Fruit fly (Drosophila melanogaster) whole organism, embryonic: Measurements from ENCODE around the gene CG7564.

ENCODE experiments used
- Asciz ChIP-seq: fragments of 200-800 bp; sonication (Bioruptor generic); optimal IDR thresholded peaks from 2 replicates; lab custom pipeline; 2017; ENCODE audit warnings: missing biosample characterization, mild to moderate bottlenecking, missing genetic modification characterization, missing genetic modification reagents
- B-H1 ChIP-seq: fragments of 200-800 bp; sonication (Bioruptor generic); IDR thresholded peaks from 3 replicates; pipeline ENCODE4 v1.3.6; 2022; ENCODE audit warnings: missing biosample characterization, missing genetic modification characterization
- BEAF-32 ChIP-seq: fragments of 200-800 bp; sonication (Bioruptor generic); optimal IDR thresholded peaks from 3 replicates; lab custom pipeline; 2017; ENCODE audit warnings: missing biosample characterization, missing genetic modification characterization, mild to moderate bottlenecking, moderate library complexity, missing genetic modification reagents
- Bteb2 ChIP-seq: fragments of 200-800 bp; sonication (Bioruptor generic); optimal IDR thresholded peaks from 2 replicates; lab custom pipeline; 2016; ENCODE audit warnings: missing biosample characterization, missing genetic modification characterization
- CG10431 ChIP-seq: fragments of 200-800 bp; sonication (Bioruptor generic); optimal IDR thresholded peaks from 3 replicates; lab custom pipeline; 2018; ENCODE audit warnings: missing biosample characterization, mild to moderate bottlenecking, missing genetic modification characterization
- CG12391 ChIP-seq: fragments of 200-800 bp; sonication (Bioruptor generic); optimal IDR thresholded peaks from 3 replicates; lab custom pipeline; 2018; ENCODE audit warnings: missing biosample characterization, mild to moderate bottlenecking, missing genetic modification characterization, moderate library complexity
- CG14014 ChIP-seq: fragments of 200-800 bp; sonication (Bioruptor generic); IDR thresholded peaks from 2 replicates; pipeline ENCODE4 v1.3.6; 2022; ENCODE audit warnings: missing biosample characterization, missing genetic modification characterization
- CG14050 ChIP-seq: fragments of 200-800 bp; sonication (Bioruptor generic); IDR thresholded peaks from 3 replicates; pipeline ENCODE4 v1.3.6; 2022; ENCODE audit warnings: missing biosample characterization, missing genetic modification characterization
- CG15269 ChIP-seq: fragments of 200-800 bp; sonication (Bioruptor generic); optimal IDR thresholded peaks from 2 replicates; lab custom pipeline; 2018; ENCODE audit warnings: missing biosample characterization, mild to moderate bottlenecking, missing genetic modification characterization, moderate library complexity
- CG18764 ChIP-seq: fragments of 200-800 bp; sonication (Bioruptor generic); optimal IDR thresholded peaks from 3 replicates; lab custom pipeline; 2016; ENCODE audit warnings: missing biosample characterization, missing genetic modification characterization
- CG2129 ChIP-seq: fragments of 200-800 bp; sonication (Bioruptor generic); IDR thresholded peaks from 2 replicates; pipeline ENCODE4 v1.3.6; 2022; ENCODE audit warnings: missing biosample characterization, missing genetic modification characterization; ENCODE audit not compliant: partially characterized antibody
- CG31441 ChIP-seq: fragments of 200-800 bp; sonication (Bioruptor generic); IDR thresholded peaks from 2 replicates; pipeline ENCODE4 v1.3.6; 2022; ENCODE audit warnings: missing biosample characterization, missing genetic modification characterization
- CG9932 ChIP-seq: fragments of 200-800 bp; sonication (Bioruptor generic); IDR thresholded peaks from 2 replicates; pipeline ENCODE4 v1.3.6; 2022; ENCODE audit warnings: missing biosample characterization, missing genetic modification characterization
- Drgx ChIP-seq: fragments of 200-800 bp; sonication (Bioruptor generic); IDR thresholded peaks from 2 replicates; pipeline ENCODE4 v1.3.6; 2022; ENCODE audit warnings: missing biosample characterization, missing genetic modification characterization
- E2f1 ChIP-seq: fragments of 200-800 bp; sonication (Bioruptor generic); IDR thresholded peaks from 2 replicates; pipeline ENCODE4 v1.3.6; 2022; ENCODE audit warnings: missing biosample characterization, missing genetic modification characterization
- Fer2 ChIP-seq: fragments of 200-800 bp; sonication (Bioruptor generic); optimal IDR thresholded peaks from 2 replicates; lab custom pipeline; 2018; ENCODE audit warnings: missing biosample characterization, mild to moderate bottlenecking, missing genetic modification characterization, moderate library complexity
- Hr3 ChIP-seq: fragments of 200-800 bp; sonication (Bioruptor generic); optimal IDR thresholded peaks from 3 replicates; lab custom pipeline; 2016; ENCODE audit warnings: missing biosample characterization, missing genetic modification characterization
- Hr51 ChIP-seq, 2 experiments: fragments of 200-800 bp; sonication (Bioruptor generic); optimal IDR thresholded peaks; 2 replicates in 1 of 2; 3 replicates in 1 of 2; lab custom pipeline; 2016 to 2018; ENCODE audit warnings: missing biosample characterization in 2 of 2, missing genetic modification characterization in 2 of 2, mild to moderate bottlenecking in 1 of 2, moderate library complexity in 1 of 2
- Hsf ChIP-seq: fragments of 200-800 bp; sonication (Bioruptor generic); optimal IDR thresholded peaks from 3 replicates; lab custom pipeline; 2016; ENCODE audit warnings: missing biosample characterization, missing genetic modification characterization
- PHDP ChIP-seq: fragments of 200-800 bp; sonication (Bioruptor generic); optimal IDR thresholded peaks from 3 replicates; lab custom pipeline; 2018; ENCODE audit warnings: missing biosample characterization, mild to moderate bottlenecking, missing genetic modification characterization, moderate library complexity
- Sox102F ChIP-seq: fragments of 200-800 bp; sonication (Bioruptor generic); optimal IDR thresholded peaks from 2 replicates; lab custom pipeline; 2018; ENCODE audit warnings: missing biosample characterization, mild to moderate bottlenecking, missing genetic modification characterization, moderate library complexity
- Ssrp ChIP-seq: fragments of 200-800 bp; sonication (Bioruptor generic); optimal IDR thresholded peaks from 2 replicates; lab custom pipeline; 2018; ENCODE audit warnings: missing biosample characterization, mild to moderate bottlenecking, missing genetic modification characterization, moderate library complexity
- Vsx1 ChIP-seq: fragments of 200-800 bp; sonication (Bioruptor generic); optimal IDR thresholded peaks from 2 replicates; lab custom pipeline; 2017; ENCODE audit warnings: missing biosample characterization, mild to moderate bottlenecking, missing genetic modification characterization, missing genetic modification reagents
- bbx ChIP-seq: fragments of 200-800 bp; sonication (Bioruptor generic); IDR thresholded peaks from 2 replicates; pipeline ENCODE4 v1.3.6; 2022; ENCODE audit warnings: missing biosample characterization, missing genetic modification characterization; ENCODE audit not compliant: partially characterized antibody
- bsh ChIP-seq, 2 experiments: fragments of 200-800 bp; sonication (Bioruptor generic); optimal IDR thresholded peaks; 2 replicates each; lab custom pipeline; 2017 to 2018; ENCODE audit warnings: mild to moderate bottlenecking in 2 of 2, missing biosample characterization in 2 of 2, missing genetic modification characterization in 2 of 2, moderate library complexity in 1 of 2
- corto ChIP-seq: fragments of 200-800 bp; sonication (Bioruptor generic); optimal IDR thresholded peaks from 2 replicates; lab custom pipeline; 2016; ENCODE audit warnings: missing biosample characterization, mild to moderate bottlenecking, missing genetic modification characterization, moderate library complexity
- ems ChIP-seq: fragments of 200-800 bp; sonication (Bioruptor generic); optimal IDR thresholded peaks from 3 replicates; lab custom pipeline; 2016; ENCODE audit warnings: missing biosample characterization, missing genetic modification characterization
- grau ChIP-seq: fragments of 200-800 bp; optimal IDR thresholded peaks from 3 replicates; lab custom pipeline; 2019; ENCODE audit warnings: missing biosample characterization, mild to moderate bottlenecking, missing genetic modification characterization, moderate library complexity
- gt ChIP-seq: fragments of 200-800 bp; sonication (Bioruptor generic); IDR thresholded peaks from 2 replicates; pipeline ENCODE4 v1.3.6; 2022; ENCODE audit warnings: missing biosample characterization, missing genetic modification characterization
- h ChIP-seq: fragments of >200 bp; optimal IDR thresholded peaks from 2 replicates; lab custom pipeline; 2017
- hb ChIP-seq: fragments of 200-800 bp; sonication (Bioruptor generic); IDR thresholded peaks from 3 replicates; pipeline ENCODE4 v1.3.6; 2022; ENCODE audit warnings: missing biosample characterization, missing genetic modification characterization; ENCODE audit not compliant: partially characterized antibody
- jigr1 ChIP-seq: fragments of 200-800 bp; sonication (Bioruptor generic); IDR thresholded peaks from 3 replicates; pipeline ENCODE4 v1.3.6; 2022; ENCODE audit warnings: missing biosample characterization, missing genetic modification characterization
- lbe ChIP-seq: fragments of 200-800 bp; sonication (Bioruptor generic); optimal IDR thresholded peaks from 2 replicates; lab custom pipeline; 2016; ENCODE audit warnings: missing biosample characterization, mild to moderate bottlenecking, missing genetic modification characterization
- otp ChIP-seq: fragments of 200-800 bp; sonication (Bioruptor generic); IDR thresholded peaks from 3 replicates; pipeline ENCODE4, ENCODE4 v1.3.6; 2022; ENCODE audit warnings: missing biosample characterization, missing genetic modification characterization
- prd ChIP-seq, 3 experiments: fragments of >200 bp in 2 of 3; fragments of 200-800 bp in 1 of 3; sonication (Bioruptor generic) in 1 of 3; optimal IDR thresholded peaks in 2 of 3; IDR thresholded peaks in 1 of 3; 2 replicates in 2 of 3; 3 replicates in 1 of 3; pipeline versions ENCODE4 v1.3.6 to Lab custom; 2017 to 2022; ENCODE audit warnings: missing biosample characterization in 1 of 3, missing genetic modification characterization in 1 of 3
- rib ChIP-seq: fragments of 200-800 bp; sonication (Bioruptor generic); IDR thresholded peaks from 2 replicates; pipeline ENCODE4 v1.3.6; 2022; ENCODE audit warnings: missing biosample characterization, missing genetic modification characterization
- sens ChIP-seq: fragments of 200-800 bp; sonication (Bioruptor generic); peaks from one replicate; lab custom pipeline; 2016; ENCODE audit warnings: missing biosample characterization, missing genetic modification characterization
- sens-2 ChIP-seq: fragments of 200-800 bp; sonication (Bioruptor generic); IDR thresholded peaks from 2 replicates; pipeline ENCODE4 v1.3.6; 2022; ENCODE audit warnings: missing biosample characterization, missing genetic modification characterization
- sima ChIP-seq: fragments of 200-800 bp; sonication (Bioruptor generic); optimal IDR thresholded peaks from 2 replicates; lab custom pipeline; 2016; ENCODE audit warnings: missing biosample characterization, missing genetic modification characterization
- sisA ChIP-seq: fragments of 200-800 bp; sonication (Bioruptor generic); IDR thresholded peaks from 2 replicates; pipeline ENCODE4 v1.3.6; 2022; ENCODE audit warnings: missing biosample characterization, missing genetic modification characterization
- slbo ChIP-seq: fragments of 200-800 bp; sonication (Bioruptor generic); IDR thresholded peaks from 2 replicates; pipeline ENCODE4 v1.3.6; 2022; ENCODE audit warnings: missing biosample characterization, missing genetic modification characterization
- sug ChIP-seq: fragments of 200-800 bp; optimal IDR thresholded peaks from 2 replicates; lab custom pipeline; 2019; ENCODE audit warnings: missing biosample characterization, mild to moderate bottlenecking, missing genetic modification characterization, moderate library complexity
- tll ChIP-seq, 2 experiments: fragments of 200-800 bp in 1 of 2; fragments of >200 bp in 1 of 2; sonication (Bioruptor generic) in 1 of 2; optimal IDR thresholded peaks; 2 replicates each; lab custom pipeline; 2017 to 2019; ENCODE audit warnings: missing biosample characterization in 2 of 2, missing genetic modification characterization in 2 of 2, mild to moderate bottlenecking in 1 of 2, moderate library complexity in 1 of 2
- wek ChIP-seq: fragments of 200-800 bp; sonication (Bioruptor generic); optimal IDR thresholded peaks from 3 replicates; lab custom pipeline; 2018; ENCODE audit warnings: missing biosample characterization, mild to moderate bottlenecking, missing genetic modification characterization, moderate library complexity
- zfh1 ChIP-seq: fragments of 200-800 bp; sonication (Bioruptor generic); IDR thresholded peaks from 3 replicates; pipeline ENCODE4 v1.3.6; 2022; ENCODE audit warnings: missing biosample characterization, missing genetic modification characterization

CG7564 gene

dm6 chr3L:17502235-17502634, 11.9 kb upstream of the CG7564 start:
- TF ChIP-seq Sox102F (GFP tag; lab: Kevin White, UChicago) (peak; percentile 3), slbo (peak; percentile 21; the same call in 1 of the 2 replicates), E2f1 (GFP tag; lab: Robert Waterston, UW) (no peak), gt (no peak), Drgx (GFP tag; lab: Robert Waterston, UW) (peak; percentile 60), hb (GFP tag; lab: Robert Waterston, UW) (no peak), corto (GFP tag; lab: Kevin White, UChicago) (peak; percentile 53), zfh1 (GFP tag; lab: Robert Waterston, UW) (0 out of 3 replicates have a peak, but pooled peaks have one; percentile 41), lbe (GFP tag; lab: Kevin White, UChicago) (peak; percentile 77), B-H1 (GFP tag; lab: Robert Waterston, UW) (no peak), sens (GFP tag; lab: Kevin White, UChicago) (peak; percentile 79)
- TF ChIP-seq, all 482 proteins: peak for 7

DNA sequence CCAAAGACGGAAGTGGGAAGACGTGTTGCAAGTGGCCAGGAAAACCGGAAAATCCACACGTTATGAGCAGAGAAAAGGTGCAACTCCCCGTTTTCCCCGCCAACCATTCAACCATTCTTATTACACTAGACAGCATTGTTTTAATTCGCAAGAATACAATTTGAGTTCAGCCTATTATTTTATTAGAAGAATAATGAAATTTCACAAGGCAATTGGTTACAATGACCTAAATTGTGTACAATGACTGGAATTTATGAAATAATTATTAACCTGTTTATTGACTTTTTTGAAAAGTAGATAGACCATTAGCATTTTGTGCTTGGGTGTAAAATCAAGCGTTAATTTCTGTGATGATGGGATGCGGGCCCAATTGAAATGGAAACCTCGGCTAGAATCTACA, 9.6 kb upstream of the CG7564 start:
- TF ChIP-seq sisA, result no peak
- TF ChIP-seq CG10431 (GFP tag; lab: Kevin White, UChicago), result no peak
- peak; percentile 41; the same call in 1 of the 2 replicates for TF ChIP-seq Drgx (GFP tag; lab: Robert Waterston, UW)
- TF ChIP-seq bsh (GFP tag; optimal IDR thresholded peaks at IDR 0.05; lab: Kevin White, UChicago), result peak in 1 of 2 experiments; percentile 44
- TF ChIP-seq CG2129 (GFP tag; lab: Robert Waterston, UW), result no peak

DNA sequence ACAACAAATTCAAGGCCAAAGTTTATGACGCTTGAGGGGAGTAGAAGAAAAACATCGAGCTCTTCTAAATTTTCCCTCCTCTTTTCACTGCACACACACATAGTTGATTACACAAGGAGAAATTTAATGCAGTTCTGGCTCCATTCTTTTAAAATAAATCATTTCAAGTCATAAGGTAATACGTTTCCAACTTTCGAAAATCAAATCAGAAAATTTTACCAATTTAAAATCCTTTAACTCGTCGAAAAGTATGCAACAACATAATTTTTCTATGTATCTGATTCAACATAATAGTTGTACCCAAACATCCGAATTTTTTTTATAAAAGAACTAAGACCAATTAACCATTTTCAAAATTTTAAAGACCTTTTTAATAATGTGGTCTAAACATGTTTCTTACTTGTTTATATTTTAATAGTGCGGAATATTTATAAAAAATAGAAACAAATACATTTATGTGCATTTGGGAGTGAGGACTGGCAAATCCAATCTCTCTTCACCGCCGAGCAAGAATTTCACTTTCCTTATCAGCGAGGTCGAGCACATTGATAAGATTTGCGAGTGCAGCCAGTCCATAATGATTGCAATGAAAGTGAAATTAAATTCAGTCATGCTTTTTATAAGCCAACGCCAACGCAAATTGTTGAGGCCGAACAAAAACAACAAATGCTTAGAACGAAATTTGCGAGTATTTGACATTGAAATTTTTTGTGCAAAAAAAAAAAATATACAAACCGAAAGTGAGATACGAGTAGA, 7.9 kb upstream of the CG7564 start:
- TF ChIP-seq Hsf (GFP tag; lab: Kevin White, UChicago) (peak; percentile 11), wek (GFP tag; lab: Kevin White, UChicago) (no peak), Vsx1 (no peak), Bteb2 (GFP tag; lab: Kevin White, UChicago) (no peak), prd (optimal IDR thresholded peaks at IDR 0.05; lab: Kevin White, UChicago) (no peak), prd (GFP tag; IDR thresholded peaks at IDR 0.05; lab: Robert Waterston, UW) (no peak), CG14014 (GFP tag; lab: Robert Waterston, UW) (no peak), hb (GFP tag; lab: Robert Waterston, UW) (no peak), otp (GFP tag; lab: Robert Waterston, UW) (no peak), Fer2 (tag; lab: Kevin White, UChicago) (no peak), Hr3 (GFP tag; lab: Kevin White, UChicago) (peak; percentile 2), CG14050 (GFP tag; lab: Robert Waterston, UW) (no peak), h (lab: Kevin White, UChicago) (no peak), grau (peak; percentile 14), sens-2 (GFP tag; lab: Robert Waterston, UW) (no peak), CG31441 (no peak), ems (GFP tag; lab: Kevin White, UChicago) (no peak), Hr51 (GFP tag; optimal IDR thresholded peaks at IDR 0.05; lab: Kevin White, UChicago) (no peak), CG18764 (GFP tag; lab: Kevin White, UChicago) (no peak), bbx (GFP tag; lab: Robert Waterston, UW) (no peak), sug (tag; lab: Kevin White, UChicago) (no peak), CG9932 (GFP tag; lab: Robert Waterston, UW) (0 out of 2 replicates have a peak, but pooled peaks have one; percentile 5), Ssrp (tag; lab: Kevin White, UChicago) (no peak), PHDP (peak; percentile 37), sima (GFP tag; lab: Kevin White, UChicago) (no peak), CG12391 (peak; percentile 23), Asciz (GFP tag; lab: Kevin White, UChicago) (no peak), jigr1 (GFP tag; lab: Robert Waterston, UW) (no peak), rib (GFP tag; lab: Robert Waterston, UW) (no peak), BEAF-32 (no peak), CG15269 (tag; lab: Kevin White, UChicago) (no peak), tll (GFP tag; optimal IDR thresholded peaks at IDR 0.05; lab: Kevin White, UChicago) (no peak)
